Fruit fly (Drosophila melanogaster) whole organism, embryonic: ENCODE results near the gene AGO2.

Source experiments
- Atf3 ChIP-seq: fragments of 200-800 bp; sonication (Bioruptor generic); optimal IDR thresholded peaks from 3 replicates; lab custom pipeline; 2016; ENCODE audit warnings: missing biosample characterization, missing genetic modification characterization
- B-H1 ChIP-seq: fragments of 200-800 bp; sonication (Bioruptor generic); IDR thresholded peaks from 3 replicates; pipeline ENCODE4 v1.3.6; 2022; ENCODE audit warnings: missing biosample characterization, missing genetic modification characterization
- CG10366 ChIP-seq: fragments of 200-800 bp; sonication (Bioruptor generic); IDR thresholded peaks from 2 replicates; pipeline ENCODE4 v1.3.6; 2022; ENCODE audit warnings: missing biosample characterization, missing genetic modification characterization
- CG10654 ChIP-seq: fragments of 200-800 bp; sonication (Bioruptor generic); optimal IDR thresholded peaks from 2 replicates; lab custom pipeline; 2016; ENCODE audit warnings: missing biosample characterization, missing genetic modification characterization
- CG10959 ChIP-seq: fragments of 200-800 bp; sonication (Bioruptor generic); IDR thresholded peaks from 2 replicates; pipeline ENCODE4 v1.3.6; 2022; ENCODE audit warnings: missing biosample characterization, missing genetic modification characterization
- CG12744 ChIP-seq: fragments of 200-800 bp; sonication (Bioruptor generic); optimal IDR thresholded peaks from 2 replicates; lab custom pipeline; 2016; ENCODE audit warnings: missing biosample characterization, missing genetic modification characterization
- CG15011 ChIP-seq: fragments of 200-800 bp; sonication (Bioruptor generic); optimal IDR thresholded peaks from 3 replicates; lab custom pipeline; 2018; ENCODE audit warnings: missing biosample characterization, mild to moderate bottlenecking, missing genetic modification characterization
- CG1529 ChIP-seq: fragments of 200-800 bp; sonication (Bioruptor generic); optimal IDR thresholded peaks from 3 replicates; lab custom pipeline; 2018; ENCODE audit warnings: missing biosample characterization, missing genetic modification characterization
- CG16813 ChIP-seq: fragments of 200-800 bp; sonication (Bioruptor generic); IDR thresholded peaks from 3 replicates; pipeline ENCODE4 v1.3.6; 2022; ENCODE audit warnings: missing biosample characterization, missing genetic modification characterization; ENCODE audit not compliant: partially characterized antibody
- CG17186 ChIP-seq: fragments of 200-800 bp; sonication (Bioruptor generic); optimal IDR thresholded peaks from 3 replicates; lab custom pipeline; 2017; ENCODE audit warnings: missing biosample characterization, missing genetic modification reagents, missing genetic modification characterization
- CG17328 ChIP-seq: fragments of 200-800 bp; sonication (Bioruptor generic); IDR thresholded peaks from 2 replicates; pipeline ENCODE4 v1.3.6; 2022; ENCODE audit warnings: missing biosample characterization, missing genetic modification characterization
- CG31365 ChIP-seq: fragments of 200-800 bp; sonication (Bioruptor generic); optimal IDR thresholded peaks from 2 replicates; lab custom pipeline; 2018; ENCODE audit warnings: missing biosample characterization, mild to moderate bottlenecking, missing genetic modification characterization
- CG3163 ChIP-seq: fragments of 200-800 bp; sonication (Bioruptor generic); optimal IDR thresholded peaks from 3 replicates; lab custom pipeline; 2016; ENCODE audit warnings: missing biosample characterization, missing genetic modification characterization
- CG4730 ChIP-seq: fragments of 200-800 bp; sonication (Bioruptor generic); IDR thresholded peaks from 2 replicates; pipeline ENCODE4 v1.3.6; 2022; ENCODE audit warnings: missing biosample characterization, missing genetic modification characterization
- CG5245 ChIP-seq: fragments of 200-800 bp; sonication (Bioruptor generic); optimal IDR thresholded peaks from 3 replicates; lab custom pipeline; 2016; ENCODE audit warnings: missing biosample characterization, missing genetic modification characterization
- CG6813 ChIP-seq: fragments of 200-800 bp; sonication (Bioruptor generic); optimal IDR thresholded peaks from 2 replicates; lab custom pipeline; 2017; ENCODE audit warnings: missing biosample characterization, missing genetic modification characterization, mild to moderate bottlenecking, moderate library complexity, missing genetic modification reagents
- CG8359 ChIP-seq: fragments of 200-800 bp; sonication (Bioruptor generic); optimal IDR thresholded peaks from 2 replicates; lab custom pipeline; 2017; ENCODE audit warnings: missing biosample characterization, mild to moderate bottlenecking, missing genetic modification characterization, borderline replicate concordance
- CG9797 ChIP-seq: fragments of 200-800 bp; sonication (Bioruptor generic); optimal IDR thresholded peaks from 3 replicates; lab custom pipeline; 2018; ENCODE audit warnings: missing biosample characterization, mild to moderate bottlenecking, missing genetic modification characterization
- CTCF ChIP-seq: fragments of 200-800 bp; sonication (Bioruptor generic); optimal IDR thresholded peaks from 2 replicates; lab custom pipeline; 2017; ENCODE audit warnings: missing biosample characterization, mild to moderate bottlenecking, missing genetic modification characterization, moderate library complexity
- ERR ChIP-seq: fragments of 200-800 bp; sonication (Bioruptor generic); optimal IDR thresholded peaks from 2 replicates; lab custom pipeline; 2016; ENCODE audit warnings: missing biosample characterization, missing genetic modification characterization
- Fer1 ChIP-seq: fragments of 200-800 bp; sonication (Bioruptor generic); optimal IDR thresholded peaks from 2 replicates; lab custom pipeline; 2017; ENCODE audit warnings: missing biosample characterization, mild to moderate bottlenecking, missing genetic modification characterization
- Hr78 ChIP-seq, 2 experiments: fragments of 200-800 bp in 1 of 2; fragments of >200 bp in 1 of 2; sonication (Bioruptor generic) in 1 of 2; optimal IDR thresholded peaks; 2 replicates each; lab custom pipeline; 2017 to 2019; ENCODE audit warnings: missing biosample characterization in 2 of 2, missing genetic modification characterization in 2 of 2, mild to moderate bottlenecking in 1 of 2, moderate library complexity in 1 of 2
- Jarid2 ChIP-seq: fragments of 200-800 bp; sonication (Bioruptor generic); optimal IDR thresholded peaks from 3 replicates; lab custom pipeline; 2017; ENCODE audit warnings: mild to moderate bottlenecking, missing biosample characterization, missing genetic modification reagents, missing genetic modification characterization
- Lhr ChIP-seq: fragments of 200-800 bp; sonication (Bioruptor generic); optimal IDR thresholded peaks from 3 replicates; lab custom pipeline; 2017; ENCODE audit warnings: mild to moderate bottlenecking, missing biosample characterization, missing genetic modification reagents, missing genetic modification characterization
- Nf-YA ChIP-seq: fragments of 200-800 bp; sonication (Bioruptor generic); IDR thresholded peaks from 2 replicates; pipeline ENCODE4 v1.3.6; 2022; ENCODE audit warnings: missing biosample characterization, missing genetic modification characterization
- Nf-YC ChIP-seq: fragments of 200-800 bp; optimal IDR thresholded peaks from 3 replicates; lab custom pipeline; 2019; ENCODE audit warnings: missing biosample characterization, mild to moderate bottlenecking, missing genetic modification characterization, moderate library complexity
- Oli ChIP-seq: fragments of 200-800 bp; sonication (Bioruptor generic); optimal IDR thresholded peaks from 2 replicates; lab custom pipeline; 2018; ENCODE audit warnings: missing biosample characterization, mild to moderate bottlenecking, missing genetic modification characterization, moderate library complexity
- Rfx ChIP-seq: fragments of 200-800 bp; sonication (Bioruptor generic); IDR thresholded peaks from 2 replicates; pipeline ENCODE4 v1.3.6; 2022; ENCODE audit warnings: missing biosample characterization, missing genetic modification characterization
- TFAM ChIP-seq: fragments of 200-800 bp; sonication (Bioruptor generic); optimal IDR thresholded peaks from 2 replicates; lab custom pipeline; 2017; ENCODE audit warnings: missing biosample characterization, missing genetic modification characterization, inconsistent platforms
- ab ChIP-seq: fragments of 200-800 bp; sonication (Bioruptor generic); optimal IDR thresholded peaks from 2 replicates; lab custom pipeline; 2016; ENCODE audit warnings: missing biosample characterization, missing genetic modification characterization
- ac ChIP-seq: fragments of 200-800 bp; sonication (Bioruptor generic); optimal IDR thresholded peaks from 3 replicates; lab custom pipeline; 2017; ENCODE audit warnings: missing biosample characterization, mild to moderate bottlenecking, missing genetic modification characterization
- al ChIP-seq: fragments of 200-800 bp; sonication (Bioruptor generic); IDR thresholded peaks from 2 replicates; pipeline ENCODE4 v1.3.6; 2022; ENCODE audit warnings: missing biosample characterization, missing genetic modification characterization
- br ChIP-seq: fragments of >200 bp; optimal IDR thresholded peaks from 2 replicates; lab custom pipeline; 2017
- cad ChIP-seq: fragments of >200 bp; optimal IDR thresholded peaks from 2 replicates; lab custom pipeline; 2017; ENCODE audit warnings: missing biosample characterization, missing genetic modification characterization
- dmrt11E ChIP-seq: fragments of 200-800 bp; sonication (Bioruptor generic); optimal IDR thresholded peaks from 3 replicates; lab custom pipeline; 2018; ENCODE audit warnings: missing biosample characterization, mild to moderate bottlenecking, missing genetic modification characterization, moderate library complexity
- dpn ChIP-seq, 2 experiments: fragments of 200-800 bp; sonication (Bioruptor generic); optimal IDR thresholded peaks; 3 replicates each; lab custom pipeline; 2016; ENCODE audit warnings: missing biosample characterization in 2 of 2, missing genetic modification characterization in 2 of 2
- lab ChIP-seq: fragments of 200-800 bp; sonication (Bioruptor generic); optimal IDR thresholded peaks from 3 replicates; lab custom pipeline; 2017; ENCODE audit warnings: missing biosample characterization, missing genetic modification characterization, mild to moderate bottlenecking, moderate library complexity, missing genetic modification reagents
- lola ChIP-seq, 3 experiments: fragments of >200 bp in 2 of 3; fragments of 200-800 bp in 1 of 3; sonication (Bioruptor generic) in 1 of 3; optimal IDR thresholded peaks; 2 replicates each; lab custom pipeline; 2017 to 2019; ENCODE audit warnings: missing biosample characterization in 3 of 3, missing genetic modification characterization in 3 of 3, mild to moderate bottlenecking in 1 of 3, moderate library complexity in 1 of 3
- nau ChIP-seq: fragments of 200-800 bp; sonication (Bioruptor generic); optimal IDR thresholded peaks from 3 replicates; lab custom pipeline; 2017; ENCODE audit warnings: missing biosample characterization, mild to moderate bottlenecking, missing genetic modification characterization, missing genetic modification reagents
- nmo ChIP-seq: fragments of 200-800 bp; sonication (Bioruptor generic); optimal IDR thresholded peaks from 2 replicates; lab custom pipeline; 2018; ENCODE audit warnings: missing biosample characterization, mild to moderate bottlenecking, missing genetic modification characterization, moderate library complexity
- oc ChIP-seq: fragments of 200-800 bp; sonication (Bioruptor generic); optimal IDR thresholded peaks from 2 replicates; lab custom pipeline; 2018; ENCODE audit warnings: missing biosample characterization, mild to moderate bottlenecking, missing genetic modification characterization, moderate library complexity
- org-1 ChIP-seq: fragments of 200-800 bp; sonication (Bioruptor generic); optimal IDR thresholded peaks from 2 replicates; lab custom pipeline; 2017; ENCODE audit warnings: missing biosample characterization, missing genetic modification characterization
- phol ChIP-seq: fragments of 200-800 bp; sonication (Bioruptor generic); optimal IDR thresholded peaks from 3 replicates; lab custom pipeline; 2018; ENCODE audit warnings: missing biosample characterization, mild to moderate bottlenecking, missing genetic modification characterization, moderate library complexity
- pum ChIP-seq: fragments of 200-800 bp; sonication (Bioruptor generic); optimal IDR thresholded peaks from 2 replicates; lab custom pipeline; 2016; ENCODE audit warnings: missing biosample characterization, missing genetic modification characterization
- sens ChIP-seq: fragments of 200-800 bp; sonication (Bioruptor generic); peaks from one replicate; lab custom pipeline; 2016; ENCODE audit warnings: missing biosample characterization, missing genetic modification characterization
- slbo ChIP-seq: fragments of 200-800 bp; sonication (Bioruptor generic); IDR thresholded peaks from 2 replicates; pipeline ENCODE4 v1.3.6; 2022; ENCODE audit warnings: missing biosample characterization, missing genetic modification characterization
- toy ChIP-seq: fragments of 200-800 bp; sonication (Bioruptor generic); IDR thresholded peaks from 2 replicates; pipeline ENCODE4 v1.3.6; 2022; ENCODE audit warnings: missing biosample characterization, missing genetic modification characterization
- unpg ChIP-seq: fragments of 200-800 bp; sonication (Bioruptor generic); optimal IDR thresholded peaks from 3 replicates; lab custom pipeline; 2018; ENCODE audit warnings: missing biosample characterization, mild to moderate bottlenecking, missing genetic modification characterization, moderate library complexity
- zen2 ChIP-seq: fragments of 200-800 bp; sonication (Bioruptor generic); IDR thresholded peaks from 3 replicates; pipeline ENCODE4 v1.3.6; 2022; ENCODE audit warnings: missing biosample characterization, missing genetic modification characterization; ENCODE audit not compliant: partially characterized antibody

Gene AGO2

DNA sequence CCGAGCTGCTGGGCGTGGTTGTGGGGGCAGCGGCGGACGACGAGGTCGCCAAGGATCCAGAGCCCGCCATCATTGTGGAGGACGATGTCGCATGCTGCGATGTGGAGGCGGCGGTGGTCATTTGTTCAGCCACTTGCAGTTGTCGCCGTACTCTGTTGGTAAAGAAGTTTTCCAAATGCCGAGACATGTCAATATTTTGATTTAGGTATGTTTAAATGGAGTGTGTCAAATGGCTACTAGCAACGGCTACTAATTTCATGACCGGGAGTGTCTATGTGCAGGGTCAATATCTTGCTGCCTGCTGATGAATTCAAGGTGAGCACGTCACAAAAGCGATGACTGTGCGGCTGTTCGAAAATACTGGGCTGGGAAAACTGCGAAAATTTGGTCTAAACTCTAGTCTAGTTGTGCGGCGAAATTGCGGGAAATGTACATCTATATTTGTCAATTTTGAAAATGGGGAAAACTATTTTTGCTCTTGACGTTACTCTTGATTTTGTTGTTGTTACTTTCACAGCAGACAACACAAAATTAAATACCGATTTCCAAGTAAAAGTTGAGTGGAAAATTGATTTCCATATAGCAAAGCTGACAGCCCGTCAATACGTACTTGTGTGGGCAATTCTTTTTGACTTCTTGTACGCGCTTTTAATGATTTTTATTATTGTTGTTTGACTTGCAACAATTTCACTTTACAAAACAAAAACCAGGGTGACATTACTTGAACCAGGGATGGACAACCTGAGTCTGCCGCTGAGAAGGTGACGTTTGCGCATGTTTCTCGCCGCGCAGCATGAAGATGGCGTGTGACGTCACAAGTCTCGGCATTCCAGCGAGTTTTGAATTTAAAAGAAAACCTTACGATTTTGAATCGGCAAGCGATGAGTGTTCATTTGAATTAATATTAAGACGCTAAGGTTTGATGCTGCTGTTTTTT is 33.8 kb downstream of the AGO2 start, which contains the start of gene CG7656 (continued):
- no peak for TF ChIP-seq toy (GFP tag; lab: Robert Waterston, UW)
- peak; percentile 95 for TF ChIP-seq sens (GFP tag; lab: Kevin White, UChicago)
- peak; percentile 77 for TF ChIP-seq ERR (GFP tag; lab: Kevin White, UChicago)
- TF ChIP-seq Fer1 (GFP tag; lab: Kevin White, UChicago), result no peak
- peak; percentile 38 for TF ChIP-seq lab
- TF ChIP-seq pum, result peak; percentile 84
- peak; percentile 86 for TF ChIP-seq CG17186 (GFP tag; lab: Kevin White, UChicago)
- peak; percentile 54 for TF ChIP-seq CG10959 (GFP tag; lab: Robert Waterston, UW)
- no peak for TF ChIP-seq zen2 (GFP tag; lab: Robert Waterston, UW)
- TF ChIP-seq dmrt11E (tag; lab: Kevin White, UChicago), result no peak
- TF ChIP-seq br (lab: Kevin White, UChicago), result no peak
- TF ChIP-seq phol (tag; lab: Kevin White, UChicago), result peak; percentile 41
- peak; percentile 49; the same call in 2 of the 3 replicates for TF ChIP-seq B-H1 (GFP tag; lab: Robert Waterston, UW)
- TF ChIP-seq ac (GFP tag; lab: Kevin White, UChicago), result no peak
- TF ChIP-seq org-1 (GFP tag; lab: Kevin White, UChicago), result no peak
- TF ChIP-seq cad, result no peak
- TF ChIP-seq al (GFP tag; lab: Robert Waterston, UW), result peak; percentile 62
- no peak for TF ChIP-seq Lhr (GFP tag; lab: Kevin White, UChicago)
- TF ChIP-seq nau (GFP tag; lab: Kevin White, UChicago), result no peak
- peak; percentile 85 for TF ChIP-seq Rfx
- peak; percentile 9 for TF ChIP-seq CG6813 (GFP tag; lab: Kevin White, UChicago)
- peak; percentile 60 for TF ChIP-seq CG10366 (GFP tag; lab: Robert Waterston, UW)
- TF ChIP-seq CG9797 (GFP tag; lab: Kevin White, UChicago), result no peak
- peak; percentile 32 for TF ChIP-seq nmo (GFP tag; lab: Kevin White, UChicago)
- peak; percentile 52 for TF ChIP-seq CG5245
- TF ChIP-seq CG4730 (GFP tag; lab: Robert Waterston, UW), result peak; percentile 14; the same call in 1 of the 2 replicates
- TF ChIP-seq Nf-YC (tag; lab: Kevin White, UChicago), result no peak
- peak; percentile 52 for TF ChIP-seq unpg (GFP tag; lab: Kevin White, UChicago)
- TF ChIP-seq lola (GFP tag; optimal IDR thresholded peaks at IDR 0.05; lab: Kevin White, UChicago), result no peak
- no peak for TF ChIP-seq Jarid2 (GFP tag; lab: Kevin White, UChicago)
- peak; percentile 62 for TF ChIP-seq Nf-YA
- peak; percentile 58 for TF ChIP-seq CG12744 (GFP tag; lab: Kevin White, UChicago)
- TF ChIP-seq CG3163 (GFP tag; lab: Kevin White, UChicago), result peak; percentile 48
- TF ChIP-seq Hr78 (GFP tag; optimal IDR thresholded peaks at IDR 0.05; lab: Kevin White, UChicago), result peak in 1 of 2 experiments; percentile 30
- peak; percentile 40 for TF ChIP-seq CG10654
- no peak for TF ChIP-seq CG8359 (GFP tag; lab: Kevin White, UChicago)
- TF ChIP-seq TFAM, result no peak
- TF ChIP-seq slbo (GFP tag; lab: Robert Waterston, UW), result peak; percentile 82
- TF ChIP-seq dpn (GFP tag; optimal IDR thresholded peaks at IDR 0.05; lab: Kevin White, UChicago), result peak; percentile 68 to 78
- TF ChIP-seq CG16813, result no peak
- peak; percentile 60 for TF ChIP-seq ab (GFP tag; lab: Kevin White, UChicago)
- TF ChIP-seq Atf3 (GFP tag; lab: Kevin White, UChicago), result peak; percentile 70
- peak; percentile 1 for TF ChIP-seq Oli (tag; lab: Kevin White, UChicago)
- no peak for TF ChIP-seq CTCF (GFP tag; lab: Kevin White, UChicago)
- TF ChIP-seq CG15011 (GFP tag; lab: Kevin White, UChicago), result no peak
- TF ChIP-seq CG17328 (GFP tag; lab: Robert Waterston, UW), result peak; percentile 57
- no peak for TF ChIP-seq oc (tag; lab: Kevin White, UChicago)
- no peak for TF ChIP-seq CG31365 (tag; lab: Kevin White, UChicago)
- no peak for TF ChIP-seq CG1529
